Worm (Caenorhabditis elegans): ENCODE data around the gene jtr-1.

jtr-1 gene

ce11 chrIV:1380350-1380749, 40.4 kb upstream of the jtr-1 start:
- TF ChIP-seq tbx-8 (GFP tag; optimal IDR thresholded peaks at IDR 0.05) (no peak), bed-3 (GFP tag; optimal IDR thresholded peaks at IDR 0.05) (no peak), nhr-237 (tag; optimal IDR thresholded peaks at IDR 0.05) (no peak), mab-5 (tag; optimal IDR thresholded peaks at IDR 0.05) (no peak), elt-1 (tag; optimal IDR thresholded peaks at IDR 0.05; ENCODE audit: borderline replicate concordance, insufficient read depth) (no peak), sem-2 (GFP tag; optimal IDR thresholded peaks at IDR 0.05) (no peak), M03D4.4 (tag; optimal IDR thresholded peaks at IDR 0.05) (no peak), lsy-2 (tag; optimal IDR thresholded peaks at IDR 0.05) (no peak), nhr-2 (tag; optimal IDR thresholded peaks at IDR 0.05) (no peak), hlh-1 (tag; optimal IDR thresholded peaks at IDR 0.05) (no peak)

- no peak for TF ChIP-seq sem-2 (GFP tag; optimal IDR thresholded peaks at IDR 0.05)
- TF ChIP-seq hlh-1 (tag; optimal IDR thresholded peaks at IDR 0.05), result no peak
Observed at ce11 chrIV:1381596-1382274, 39.0 kb upstream of the jtr-1 start.

ce11 chrIV:1385500-1385899, 35.2 kb upstream of the jtr-1 start:
- TF ChIP-seq unc-62 (GFP tag; optimal IDR thresholded peaks at IDR 0.05) (no peak), unc-120 (tag; optimal IDR thresholded peaks at IDR 0.05; ENCODE audit: poor library complexity, severe bottlenecking) (no peak)

- TF ChIP-seq ceh-83 (GFP tag; optimal IDR thresholded peaks at IDR 0.05) (no peak), sptf-1 (tag; optimal IDR thresholded peaks at IDR 0.05) (peak; percentile 8)
Observed at ce11 chrIV:1385915-1386314, 34.8 kb upstream of the jtr-1 start, which contains the start of gene nhr-41. TSS of gene nhr-41 (plus strand) at chrIV:1386215.

- TF ChIP-seq zip-8 (tag; optimal IDR thresholded peaks at IDR 0.05), result no peak
- TF ChIP-seq mls-2 (tag; optimal IDR thresholded peaks at IDR 0.05), result peak; percentile 82
- no peak for TF ChIP-seq ceh-39 (tag; optimal IDR thresholded peaks at IDR 0.05)
- no peak for TF ChIP-seq blmp-1 (tag; optimal IDR thresholded peaks at IDR 0.05)
- TF ChIP-seq ztf-11 (tag; optimal IDR thresholded peaks at IDR 0.05), result no peak
- TF ChIP-seq unc-120 (tag; optimal IDR thresholded peaks at IDR 0.05; ENCODE audit: poor library complexity, severe bottlenecking), result peak; percentile 54
- peak; percentile 75 for TF ChIP-seq drap-1 (GFP tag; optimal IDR thresholded peaks at IDR 0.05)
- no peak for TF ChIP-seq snpc-4 (tag; optimal IDR thresholded peaks at IDR 0.05)
- no peak for TF ChIP-seq nhr-2 (tag; optimal IDR thresholded peaks at IDR 0.05)
- peak; percentile 7 for TF ChIP-seq ces-1 (GFP tag; optimal IDR thresholded peaks at IDR 0.05)
- TF ChIP-seq ceh-43 (GFP tag; optimal IDR thresholded peaks at IDR 0.05), result peak; percentile 65
- peak; percentile 81 for TF ChIP-seq cnd-1 (tag; optimal IDR thresholded peaks at IDR 0.05)
- TF ChIP-seq ham-2 (GFP tag; optimal IDR thresholded peaks at IDR 0.05), result peak; percentile 31
- peak; percentile 81 for TF ChIP-seq M03D4.4 (tag; optimal IDR thresholded peaks at IDR 0.05)
- TF ChIP-seq bed-3 (GFP tag; optimal IDR thresholded peaks at IDR 0.05), result peak; percentile 58
- peak; percentile 3 for TF ChIP-seq lin-13 (tag; optimal IDR thresholded peaks at IDR 0.05)
- no peak for TF ChIP-seq nhr-12 (tag; optimal IDR thresholded peaks at IDR 0.05)
- TF ChIP-seq sptf-1 (tag; optimal IDR thresholded peaks at IDR 0.05), result peak; percentile 91
- no peak for TF ChIP-seq elt-1 (tag; optimal IDR thresholded peaks at IDR 0.05; ENCODE audit: borderline replicate concordance, insufficient read depth)
- TF ChIP-seq pha-4 (tag; optimal IDR thresholded peaks at IDR 0.05), result no peak
- peak; percentile 82 for TF ChIP-seq ceh-83 (GFP tag; optimal IDR thresholded peaks at IDR 0.05)
- TF ChIP-seq elt-3 (tag; optimal IDR thresholded peaks at IDR 0.05), result no peak
- peak; percentile 61 for TF ChIP-seq lin-32 (GFP tag; optimal IDR thresholded peaks at IDR 0.05)
- no peak for TF ChIP-seq mab-5 (tag; optimal IDR thresholded peaks at IDR 0.05)
- TF ChIP-seq flh-1 (GFP tag; optimal IDR thresholded peaks at IDR 0.05), result peak; percentile 67
- TF ChIP-seq sem-2 (GFP tag; optimal IDR thresholded peaks at IDR 0.05), result peak; percentile 70
Observed at ce11 chrIV:1388079-1388478, 32.6 kb upstream of the jtr-1 start.

Data from whole organism, mixed stage, embryonic.